Worm (Caenorhabditis elegans) whole organism, L4 larva: ENCODE data around the gene C52G5.2.

ENCODE experiments used
- F44E2.7 ChIP-seq: fragments of 200-800 bp; sonication (Bioruptor generic); IDR thresholded peaks from 2 replicates; pipeline ENCODE4 v2.1.2; 2022; ENCODE audit warnings: missing genetic modification characterization, missing compliant biosample characterization
- F49E8.2 ChIP-seq: sonication (generic microtip); optimal IDR thresholded peaks from 2 replicates; lab custom pipeline; 2016; ENCODE audit warnings: missing compliant biosample characterization, mild to moderate bottlenecking, missing genetic modification characterization, borderline replicate concordance
- R02D3.7 ChIP-seq: fragments of 150-350 bp; sonication (generic microtip); optimal IDR thresholded peaks from 3 replicates; lab custom pipeline; 2014; ENCODE audit warnings: missing biosample characterization, missing genetic modification characterization
- T20F7.1 ChIP-seq: fragments of 200-800 bp; sonication (Bioruptor generic); optimal IDR thresholded peaks from 2 replicates; lab custom pipeline; 2018; ENCODE audit warnings: mild to moderate bottlenecking, missing genetic modification characterization, missing compliant biosample characterization
- T26A8.4 ChIP-seq: fragments of 200-800 bp; sonication (Bioruptor generic); IDR thresholded peaks from 2 replicates; pipeline ENCODE4 v1.3.6; 2022; ENCODE audit warnings: missing genetic modification characterization, missing compliant biosample characterization
- Y48G9A.11 ChIP-seq: fragments of 200-800 bp; sonication (Bioruptor generic); IDR thresholded peaks from 2 replicates; pipeline ENCODE4 v1.3.6; 2022; ENCODE audit warnings: missing genetic modification reagents, missing genetic modification characterization, missing compliant biosample characterization
- Y5F2A.4 ChIP-seq: fragments of 200-800 bp; sonication (Bioruptor generic); optimal IDR thresholded peaks from 2 replicates; lab custom pipeline; 2018; ENCODE audit warnings: mild to moderate bottlenecking, missing genetic modification characterization, missing compliant biosample characterization
- Y75B8A.6 ChIP-seq: fragments of 200-800 bp; sonication (Bioruptor generic); IDR thresholded peaks from 2 replicates; pipeline ENCODE4 v1.3.6; 2022; ENCODE audit warnings: missing genetic modification reagents, missing genetic modification characterization, missing compliant biosample characterization
- ZK546.5 ChIP-seq, 2 experiments: sonication (generic microtip); optimal IDR thresholded peaks; 2 replicates each; lab custom pipeline; 2017; ENCODE audit warnings: missing biosample characterization in 2 of 2, missing genetic modification characterization in 2 of 2
- aha-1 ChIP-seq: fragments of 150-350 bp; peaks from one replicate; lab custom pipeline; 2014; ENCODE audit warnings: missing biosample characterization, missing genetic modification characterization
- ama-1 ChIP-seq: fragments of 150-350 bp; optimal IDR thresholded peaks from 2 replicates; lab custom pipeline; 2014; ENCODE audit warnings: inconsistent platforms, mixed read lengths
- ceh-28 ChIP-seq: fragments of 150-350 bp; optimal IDR thresholded peaks from 2 replicates; lab custom pipeline; 2014; ENCODE audit warnings: missing biosample characterization, missing genetic modification reagents, missing genetic modification characterization
- daf-16 ChIP-seq, 3 experiments: sonication (generic microtip); optimal IDR thresholded peaks; 2 replicates each; lab custom pipeline; 2016 to 2017; ENCODE audit warnings: missing genetic modification characterization in 3 of 3, missing genetic modification reagents in 3 of 3, mild to moderate bottlenecking in 2 of 3, missing compliant biosample characterization in 2 of 3, missing biosample characterization in 1 of 3, moderate library complexity in 1 of 3
- daf-19 ChIP-seq: fragments of 200-800 bp; sonication (Bioruptor generic); conservative IDR thresholded peaks from 2 replicates; pipeline ENCODE4 v1.3.6; 2022; ENCODE audit warnings: missing genetic modification characterization, missing compliant biosample characterization
- daf-8 ChIP-seq: fragments of 200-800 bp; sonication (Bioruptor generic); IDR thresholded peaks from 2 replicates; pipeline ENCODE4 v1.3.6; 2022; ENCODE audit warnings: missing genetic modification characterization, missing compliant biosample characterization
- dmd-6 ChIP-seq: fragments of 200-800 bp; sonication (Bioruptor generic); IDR thresholded peaks from 2 replicates; pipeline ENCODE4 v1.3.6; 2022; ENCODE audit warnings: missing genetic modification reagents, missing genetic modification characterization, missing compliant biosample characterization
- dmd-8 ChIP-seq: fragments of 200-800 bp; sonication (Bioruptor generic); IDR thresholded peaks from 2 replicates; pipeline ENCODE4 v1.3.6; 2022; ENCODE audit warnings: missing genetic modification characterization, missing compliant biosample characterization
- dmd-9 ChIP-seq: fragments of 200-800 bp; sonication (Bioruptor generic); IDR thresholded peaks from 2 replicates; pipeline ENCODE4 v1.3.6; 2022; ENCODE audit warnings: missing genetic modification reagents, missing genetic modification characterization, missing compliant biosample characterization
- dpl-1 ChIP-seq: fragments of 150-350 bp; optimal IDR thresholded peaks from 2 replicates; lab custom pipeline; 2014; ENCODE audit warnings: missing biosample characterization, missing genetic modification reagents, missing genetic modification characterization
- dve-1 ChIP-seq: sonication (generic microtip); optimal IDR thresholded peaks from 2 replicates; lab custom pipeline; 2017; ENCODE audit warnings: antibody characterized with exemption, mild to moderate bottlenecking, missing genetic modification characterization, missing compliant biosample characterization; ENCODE audit not compliant: insufficient read depth
- egl-27 ChIP-seq: sonication (generic microtip); optimal IDR thresholded peaks from 3 replicates; lab custom pipeline; 2017; ENCODE audit warnings: missing biosample characterization, missing genetic modification reagents, missing genetic modification characterization
- gei-8 ChIP-seq: fragments of 200-800 bp; sonication (Bioruptor generic); optimal IDR thresholded peaks from 2 replicates; lab custom pipeline; 2018; ENCODE audit warnings: mild to moderate bottlenecking, missing genetic modification characterization, missing compliant biosample characterization
- hif-1 ChIP-seq, 2 experiments: sonication (generic microtip); optimal IDR thresholded peaks; 2 replicates each; lab custom pipeline; 2016 to 2017; ENCODE audit warnings: missing compliant biosample characterization in 2 of 2, missing genetic modification characterization in 2 of 2, missing genetic modification reagents in 2 of 2, missing genotype in 2 of 2, mild to moderate bottlenecking in 1 of 2
- hlh-11 ChIP-seq: fragments of 200-800 bp; sonication (Bioruptor generic); optimal IDR thresholded peaks from 2 replicates; lab custom pipeline; 2018; ENCODE audit warnings: mild to moderate bottlenecking, missing genetic modification characterization, missing compliant biosample characterization
- hlh-30 ChIP-seq: sonication (generic microtip); optimal IDR thresholded peaks from 2 replicates; lab custom pipeline; 2017; ENCODE audit warnings: antibody characterized with exemption, mild to moderate bottlenecking, missing genetic modification characterization, missing compliant biosample characterization; ENCODE audit not compliant: insufficient read depth
- lin-1 ChIP-seq: fragments of 200-800 bp; sonication (Bioruptor generic); IDR thresholded peaks from 2 replicates; pipeline ENCODE4 v1.3.6; 2022; ENCODE audit warnings: missing genetic modification reagents, missing genetic modification characterization, missing compliant biosample characterization
- lin-15B ChIP-seq: fragments of 150-350 bp; sonication (generic microtip); optimal IDR thresholded peaks from 3 replicates; lab custom pipeline; 2014; ENCODE audit warnings: missing biosample characterization, missing genetic modification characterization
- lin-38 ChIP-seq: fragments of 200-800 bp; sonication (Bioruptor generic); IDR thresholded peaks from 2 replicates; pipeline ENCODE4 v1.3.6; 2022; ENCODE audit warnings: missing genetic modification reagents, missing genetic modification characterization, missing compliant biosample characterization
- mdl-1 ChIP-seq, 2 experiments: fragments of 150-350 bp in 1 of 2; sonication (generic microtip) in 1 of 2; optimal IDR thresholded peaks; 2 replicates each; lab custom pipeline; 2014 to 2017; ENCODE audit warnings: missing biosample characterization in 2 of 2, missing genetic modification characterization in 2 of 2
- mxl-2 ChIP-seq: fragments of 200-800 bp; sonication (Bioruptor generic); conservative IDR thresholded peaks from 2 replicates; pipeline ENCODE4 v1.3.6; 2022; ENCODE audit warnings: missing genetic modification reagents, missing genetic modification characterization, missing compliant biosample characterization
- mxl-3 ChIP-seq: fragments of 200-800 bp; sonication (Bioruptor generic); optimal IDR thresholded peaks from 2 replicates; lab custom pipeline; 2018; ENCODE audit warnings: mild to moderate bottlenecking, missing genetic modification characterization, missing compliant biosample characterization
- nhr-11 ChIP-seq: fragments of 150-350 bp; optimal IDR thresholded peaks from 2 replicates; lab custom pipeline; 2014; ENCODE audit warnings: missing biosample characterization, missing genetic modification characterization
- nhr-237 ChIP-seq: sonication (generic microtip); optimal IDR thresholded peaks from 2 replicates; lab custom pipeline; 2017; ENCODE audit warnings: missing biosample characterization, missing genetic modification characterization
- nhr-25 ChIP-seq: sonication (generic microtip); optimal IDR thresholded peaks from 2 replicates; lab custom pipeline; 2017; ENCODE audit warnings: missing genetic modification characterization, mild to moderate bottlenecking, missing compliant biosample characterization, antibody characterized with exemption, moderate library complexity, borderline replicate concordance; ENCODE audit not compliant: insufficient read depth
- nhr-28 ChIP-seq: fragments of 150-350 bp; optimal IDR thresholded peaks from 2 replicates; lab custom pipeline; 2014; ENCODE audit warnings: missing biosample characterization, missing genetic modification characterization
- nhr-41 ChIP-seq: fragments of 200-800 bp; sonication (Bioruptor generic); IDR thresholded peaks from 2 replicates; pipeline ENCODE4 v1.3.6; 2022; ENCODE audit warnings: missing genetic modification reagents, missing genetic modification characterization, missing compliant biosample characterization
- nhr-76 ChIP-seq: fragments of 150-350 bp; optimal IDR thresholded peaks from 2 replicates; lab custom pipeline; 2014; ENCODE audit warnings: missing biosample characterization, missing genetic modification characterization
- nhr-77 ChIP-seq: fragments of 150-350 bp; optimal IDR thresholded peaks from 2 replicates; lab custom pipeline; 2014; ENCODE audit warnings: missing biosample characterization, missing genetic modification characterization
- pha-4 ChIP-seq, 2 experiments: fragments of 150-350 bp in 1 of 2; fragments of 200-800 bp in 1 of 2; sonication (Bioruptor generic) in 1 of 2; IDR thresholded peaks in 1 of 2; optimal IDR thresholded peaks in 1 of 2; 2 replicates each; pipeline versions ENCODE4 v1.3.6 to Lab custom; 2014 to 2022; ENCODE audit warnings: missing genetic modification characterization in 2 of 2, missing genetic modification reagents in 2 of 2, missing biosample characterization in 1 of 2, missing compliant biosample characterization in 1 of 2
- php-3 ChIP-seq: fragments of 200-800 bp; sonication (Bioruptor generic); IDR thresholded peaks from 2 replicates; pipeline ENCODE4 v1.3.6; 2022; ENCODE audit warnings: missing genetic modification reagents, missing genetic modification characterization, missing compliant biosample characterization
- pqm-1 ChIP-seq: sonication (generic microtip); optimal IDR thresholded peaks from 2 replicates; lab custom pipeline; 2017; ENCODE audit warnings: missing biosample characterization, missing genetic modification characterization
- rbr-2 ChIP-seq: sonication (generic microtip); optimal IDR thresholded peaks from 2 replicates; lab custom pipeline; 2016; ENCODE audit warnings: missing genotype, missing genetic modification characterization, missing compliant biosample characterization
- tag-97 ChIP-seq: fragments of 200-800 bp; sonication (Bioruptor generic); IDR thresholded peaks from 2 replicates; pipeline ENCODE4 v1.3.6; 2022; ENCODE audit warnings: missing genetic modification characterization, missing compliant biosample characterization
- unc-62 ChIP-seq, 3 experiments: fragments of 150-350 bp in 1 of 3; sonication (generic microtip); optimal IDR thresholded peaks in 2 of 3; peaks in 1 of 3; 1 replicate in 1 of 3; 2 replicates in 2 of 3; lab custom pipeline; 2014 to 2017; ENCODE audit warnings: missing biosample characterization in 3 of 3, missing genetic modification characterization in 3 of 3, missing genetic modification reagents in 3 of 3, missing genotype in 1 of 3
- zfp-2 ChIP-seq: sonication (generic microtip); optimal IDR thresholded peaks from 2 replicates; lab custom pipeline; 2016; ENCODE audit warnings: mild to moderate bottlenecking, missing genetic modification characterization, missing compliant biosample characterization
- zfp-3 ChIP-seq: fragments of 200-800 bp; sonication (Bioruptor generic); conservative IDR thresholded peaks from 2 replicates; pipeline ENCODE4 v1.3.6; 2022; ENCODE audit warnings: missing genetic modification reagents, missing genetic modification characterization, missing compliant biosample characterization

Gene C52G5.2

DNA sequence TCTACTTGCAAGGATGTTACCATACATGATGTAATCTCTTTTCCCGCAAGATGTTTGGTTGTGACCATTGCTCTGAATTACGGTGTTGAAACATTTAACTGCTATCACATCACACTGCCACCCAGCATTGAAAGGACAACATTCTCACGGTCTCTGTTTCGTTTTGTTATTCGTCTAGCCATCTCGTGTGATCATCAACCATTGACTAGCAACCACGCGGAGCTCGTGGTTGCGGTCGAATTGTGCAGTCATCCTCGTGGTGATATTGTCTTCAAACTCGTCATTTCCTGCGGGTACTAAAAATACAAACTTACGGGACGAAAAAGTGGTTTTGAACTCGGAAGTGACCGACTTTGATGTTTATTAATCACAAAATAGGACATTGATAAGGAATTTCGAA, 32.5 kb downstream of the C52G5.2 start:
- TF ChIP-seq hlh-30 (tag; lab: Kevin White, UChicago) (peak; percentile 87), daf-19 (GFP tag; lab: Robert Waterston, UW) (no peak), php-3 (GFP tag; lab: Robert Waterston, UW) (0 out of 2 replicates have a peak, but pooled peaks have one; percentile 37), mdl-1 (tag; optimal IDR thresholded peaks at IDR 0.05; lab: Kevin White, UChicago) (peak in 1 of 2 experiments; percentile 54), mxl-3 (GFP tag; lab: Kevin White, UChicago) (peak; percentile 9), unc-62 (GFP tag; optimal IDR thresholded peaks at IDR 0.05 in 1 of 2; lab: Kevin White, UChicago) (peak in 1 of 2 experiments; percentile 71), unc-62 (tag; optimal IDR thresholded peaks at IDR 0.05; lab: Kevin White, UChicago) (no peak), hif-1 (tag; optimal IDR thresholded peaks at IDR 0.05; lab: Kevin White, UChicago) (peak in 1 of 2 experiments; percentile 33), nhr-28 (tag; lab: Kevin White, UChicago) (no peak), zfp-2 (tag; lab: Kevin White, UChicago) (no peak), dve-1 (tag; lab: Kevin White, UChicago) (no peak), ama-1 (lab: Kevin White, UChicago) (no peak), nhr-11 (no peak), Y48G9A.11 (GFP tag; lab: Robert Waterston, UW) (no peak), hlh-11 (peak; percentile 40), pqm-1 (tag; lab: Kevin White, UChicago) (peak; percentile 8), gei-8 (GFP tag; lab: Kevin White, UChicago) (no peak), nhr-41 (no peak), dmd-6 (GFP tag; lab: Robert Waterston, UW) (peak; percentile 44), Y75B8A.6 (GFP tag; lab: Robert Waterston, UW) (no peak), aha-1 (tag; lab: Kevin White, UChicago) (peak; percentile 78), daf-16 (GFP tag; optimal IDR thresholded peaks at IDR 0.05; lab: Kevin White, UChicago) (no peak), daf-16 (tag; optimal IDR thresholded peaks at IDR 0.05; lab: Kevin White, UChicago) (peak; percentile 33)
- TF ChIP-seq, all 104 proteins: peak for 11

DNA sequence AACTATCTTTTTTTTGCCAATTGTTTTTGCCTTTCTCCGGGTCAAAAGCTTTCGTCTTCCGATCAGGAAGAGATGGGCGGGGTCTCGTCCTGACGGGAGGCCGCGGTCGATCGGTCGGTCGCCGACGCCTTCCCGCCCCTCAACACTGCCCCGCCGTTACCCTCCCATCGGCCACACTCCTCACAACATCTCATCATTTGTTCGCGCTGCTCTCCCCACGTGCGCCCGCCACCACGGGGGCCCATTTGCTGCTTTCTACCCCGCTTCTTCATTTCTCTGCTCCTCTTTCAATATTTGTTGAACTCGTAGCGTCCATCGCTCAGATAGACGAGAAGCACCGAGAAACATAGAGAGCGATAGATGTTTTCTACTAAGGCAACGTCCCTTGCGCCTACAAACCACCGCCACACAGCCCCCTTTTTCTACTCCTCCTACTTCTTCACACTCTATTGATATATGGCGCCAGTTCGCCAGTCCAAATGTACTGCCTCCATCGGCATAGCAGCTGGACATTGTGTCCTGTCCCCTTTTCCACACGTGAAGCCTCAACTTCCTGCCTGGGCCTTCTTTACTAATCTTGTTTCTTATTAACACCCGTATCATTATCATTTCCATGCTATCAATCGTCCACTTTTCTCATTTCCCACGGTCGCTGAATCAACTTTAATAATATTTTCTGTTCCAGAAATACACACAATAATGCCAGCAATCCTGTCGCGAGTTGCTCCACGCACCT, 33.9 kb downstream of the C52G5.2 start, which contains the start of gene bcat-1:
Gene bcat-1 (plus strand): TSS at position 686 of the 736 bp plus-strand sequence.
- no peak for TF ChIP-seq F44E2.7 (GFP tag; lab: Robert Waterston, UW)
- no peak for TF ChIP-seq T20F7.1
- TF ChIP-seq F49E8.2 = no peak
- TF ChIP-seq nhr-237 = no peak
- TF ChIP-seq mxl-2 (GFP tag; lab: Robert Waterston, UW) = no peak
- TF ChIP-seq egl-27 (tag; lab: Kevin White, UChicago) = no peak
- TF ChIP-seq Y5F2A.4 = no peak
- peak; percentile 54 for TF ChIP-seq pha-4 (GFP tag; IDR thresholded peaks at IDR 0.05; lab: Robert Waterston, UW)
- no peak for TF ChIP-seq pha-4 (tag; optimal IDR thresholded peaks at IDR 0.05; lab: Kevin White, UChicago)
- TF ChIP-seq dmd-8 (GFP tag; lab: Robert Waterston, UW) = no peak
- TF ChIP-seq dpl-1 (GFP tag; lab: Kevin White, UChicago) = no peak
- no peak for TF ChIP-seq T26A8.4 (GFP tag; lab: Robert Waterston, UW)
- no peak for TF ChIP-seq dmd-9 (GFP tag; lab: Robert Waterston, UW)
- TF ChIP-seq lin-38 (GFP tag; lab: Robert Waterston, UW) = peak; percentile 44
- no peak for TF ChIP-seq lin-15B (tag; lab: Kevin White, UChicago)
- TF ChIP-seq R02D3.7 (tag; lab: Kevin White, UChicago) = no peak
- no peak for TF ChIP-seq zfp-3
- TF ChIP-seq ZK546.5 (tag; optimal IDR thresholded peaks at IDR 0.05; lab: Kevin White, UChicago) = no peak
- TF ChIP-seq hif-1 (tag; optimal IDR thresholded peaks at IDR 0.05; lab: Kevin White, UChicago) = peak in 1 of 2 experiments; percentile 72
- no peak for TF ChIP-seq lin-1 (GFP tag; lab: Robert Waterston, UW)
- TF ChIP-seq mxl-3 (GFP tag; lab: Kevin White, UChicago) = peak; percentile 92
- no peak for TF ChIP-seq nhr-25 (tag; lab: Kevin White, UChicago)
- no peak for TF ChIP-seq tag-97
- no peak for TF ChIP-seq zfp-2 (tag; lab: Kevin White, UChicago)
- TF ChIP-seq ceh-28 = no peak
- no peak for TF ChIP-seq daf-8 (GFP tag; lab: Robert Waterston, UW)
- peak; percentile 66 for TF ChIP-seq nhr-77 (tag; lab: Kevin White, UChicago)
- TF ChIP-seq nhr-76 (tag; lab: Kevin White, UChicago) = no peak
- TF ChIP-seq rbr-2 (tag; lab: Kevin White, UChicago) = peak; percentile 64
- TF ChIP-seq gei-8 (GFP tag; lab: Kevin White, UChicago) = peak; percentile 49
